Fruit fly (Drosophila melanogaster): ENCODE data around the gene CG4686.

- TF ChIP-seq CG12605 (GFP tag; IDR thresholded peaks at IDR 0.05) (no peak), EcR (GFP tag; optimal IDR thresholded peaks at IDR 0.05) (no peak), CG8159 (tag; optimal IDR thresholded peaks at IDR 0.05) (no peak), CG9948 (tag; optimal IDR thresholded peaks at IDR 0.05) (no peak), rn (GFP tag; IDR thresholded peaks at IDR 0.05) (no peak)
Observed at dm6 chr3R:19820994-19821393, 43.3 kb upstream of the CG4686 start.
